Fruit fly (Drosophila melanogaster): ENCODE data around the gene CG42371.

The CG42371 gene

dm6 chr2L:2177312-2177968 lies 39.6 kb downstream of the CG42371 start (continued):
- TF ChIP-seq stwl (tag; optimal IDR thresholded peaks at IDR 0.05) = no peak
- peak; percentile 63 for TF ChIP-seq grn (GFP tag; optimal IDR thresholded peaks at IDR 0.05)
- TF ChIP-seq eyg (GFP tag; optimal IDR thresholded peaks at IDR 0.05) = peak; percentile 19
- TF ChIP-seq Elba2 (GFP tag; optimal IDR thresholded peaks at IDR 0.05) = no peak
- TF ChIP-seq gfzf (GFP tag; optimal IDR thresholded peaks at IDR 0.05) = no peak
- peak; percentile 55 for TF ChIP-seq al (GFP tag; IDR thresholded peaks at IDR 0.05)
- TF ChIP-seq esg (GFP tag; conservative IDR thresholded peaks at IDR 0.05) = peak; percentile 23; the same call in 1 of the 2 replicates
- TF ChIP-seq CG11696 (GFP tag; IDR thresholded peaks at IDR 0.05) = peak; percentile 46; the same call in 1 of the 2 replicates
- TF ChIP-seq CG10267 (tag; optimal IDR thresholded peaks at IDR 0.05) = peak; percentile 5
- no peak for TF ChIP-seq ci (GFP tag; IDR thresholded peaks at IDR 0.05)
- TF ChIP-seq CG13775 (GFP tag; optimal IDR thresholded peaks at IDR 0.05) = peak; percentile 28
- no peak for TF ChIP-seq Kr (GFP tag; optimal IDR thresholded peaks at IDR 0.05)
- no peak for TF ChIP-seq crol (GFP tag; IDR thresholded peaks at IDR 0.05)
- no peak for TF ChIP-seq CG6854 (GFP tag; optimal IDR thresholded peaks at IDR 0.05)
- no peak for TF ChIP-seq Poxn (GFP tag; IDR thresholded peaks at IDR 0.05)
- TF ChIP-seq tx (GFP tag; optimal IDR thresholded peaks at IDR 0.05) = peak; percentile 21
- TF ChIP-seq aop (GFP tag; IDR thresholded peaks at IDR 0.05) = no peak
- TF ChIP-seq CG14050 (GFP tag; IDR thresholded peaks at IDR 0.05) = peak; percentile 45; the same call in 2 of the 3 replicates
- peak; percentile 53 for TF ChIP-seq CG2678 (tag; optimal IDR thresholded peaks at IDR 0.05)
- peak; percentile 1 for TF ChIP-seq CG13123 (GFP tag; optimal IDR thresholded peaks at IDR 0.05)
- TF ChIP-seq ftz-f1 (GFP tag; optimal IDR thresholded peaks at IDR 0.05) = no peak
- no peak for TF ChIP-seq CG17385 (GFP tag; optimal IDR thresholded peaks at IDR 0.05)
- no peak for TF ChIP-seq CG6272 (GFP tag; IDR thresholded peaks at IDR 0.05)
- no peak for TF ChIP-seq CG5180 (GFP tag; optimal IDR thresholded peaks at IDR 0.05)
- no peak for TF ChIP-seq Hr39 (optimal IDR thresholded peaks at IDR 0.05)
- no peak for TF ChIP-seq Mad (GFP tag; optimal IDR thresholded peaks at IDR 0.05)
- TF ChIP-seq unpg (GFP tag; optimal IDR thresholded peaks at IDR 0.05) = peak; percentile 54
- no peak for TF ChIP-seq Deaf1 (tag; optimal IDR thresholded peaks at IDR 0.05)
- TF ChIP-seq CG9797 (GFP tag; optimal IDR thresholded peaks at IDR 0.05) = no peak
- peak; percentile 42 for TF ChIP-seq CG9727 (GFP tag; optimal IDR thresholded peaks at IDR 0.05)
- TF ChIP-seq Sry-β (GFP tag; optimal IDR thresholded peaks at IDR 0.05) = no peak
- peak; percentile 25 for TF ChIP-seq CG10274 (GFP tag; optimal IDR thresholded peaks at IDR 0.05)
- peak; percentile 73 for TF ChIP-seq shn (GFP tag; optimal IDR thresholded peaks at IDR 0.05)
- 0 out of 2 replicates have a peak, but pooled peaks have one; percentile 25 for TF ChIP-seq CG6689 (GFP tag; IDR thresholded peaks at IDR 0.05)
- peak; percentile 66 for TF ChIP-seq vvl (GFP tag; IDR thresholded peaks at IDR 0.05)
- peak; percentile 49 for TF ChIP-seq fd96Cb (tag; optimal IDR thresholded peaks at IDR 0.05)
- no peak for TF ChIP-seq fu2 (GFP tag; optimal IDR thresholded peaks at IDR 0.05)
- TF ChIP-seq Jarid2 (GFP tag; optimal IDR thresholded peaks at IDR 0.05) = no peak
- TF ChIP-seq CG4328 (GFP tag; optimal IDR thresholded peaks at IDR 0.05) = no peak
- TF ChIP-seq Dbx (GFP tag; IDR thresholded peaks at IDR 0.05) = 0 out of 3 replicates have a peak, but pooled peaks have one; percentile 28
- TF ChIP-seq Dek (tag; optimal IDR thresholded peaks at IDR 0.05) = peak; percentile 35
- TF ChIP-seq Xbp1 (GFP tag; optimal IDR thresholded peaks at IDR 0.05) = peak; percentile 48
- peak; percentile 40 for TF ChIP-seq zfh2 (GFP tag; optimal IDR thresholded peaks at IDR 0.05)
- no peak for TF ChIP-seq Fer2 (tag; optimal IDR thresholded peaks at IDR 0.05)
- no peak for TF ChIP-seq dm (GFP tag; optimal IDR thresholded peaks at IDR 0.05)
- TF ChIP-seq GATAe (GFP tag; conservative IDR thresholded peaks at IDR 0.05) = no peak
- no peak for TF ChIP-seq dati (GFP tag; IDR thresholded peaks at IDR 0.05)
- no peak; the same call in 1 of the 2 replicates for TF ChIP-seq CG1024 (GFP tag; IDR thresholded peaks at IDR 0.05)
- peak; percentile 54; the same call in 1 of the 2 replicates for TF ChIP-seq Xrp1 (GFP tag; IDR thresholded peaks at IDR 0.05)
- no peak for TF ChIP-seq Hand (GFP tag; optimal IDR thresholded peaks at IDR 0.05)
- peak; percentile 53 for TF ChIP-seq ind (GFP tag; optimal IDR thresholded peaks at IDR 0.05)

Data from whole organism, embryonic.